In genomic region chr2L:13021020-13021781, dm6 we compare ENCODE assay signal across 2 fruit fly cellular contexts.
TF ChIP-seq lines count a peak whose summit lies in the region.

CG9933 (minus strand) TSS chr2L:13021312.

- no peak for TF ChIP-seq CTCF in whole organism, embryonic (GFP tag; optimal IDR thresholded peaks at IDR 0.05; lab: Kevin White, UChicago)

TF ChIP-seq in whole organism, adult, 20 proteins besides CTCF, POLR2A, EP300 and RAD21:
- TF ChIP-seq ovo (GFP tag; optimal IDR thresholded peaks at IDR 0.05; lab: Kevin White, UChicago) (peak; percentile 23), CG5204 (GFP tag; optimal IDR thresholded peaks at IDR 0.05; lab: Kevin White, UChicago) (no peak), Mnt (GFP tag; optimal IDR thresholded peaks at IDR 0.05; lab: Kevin White, UChicago) (no peak), Hr96 (GFP tag; optimal IDR thresholded peaks at IDR 0.05; lab: Kevin White, UChicago) (no peak), pad (GFP tag; optimal IDR thresholded peaks at IDR 0.05; lab: Kevin White, UChicago) (no peak), Crg-1 (GFP tag; optimal IDR thresholded peaks at IDR 0.05; lab: Kevin White, UChicago) (no peak), CG11617 (GFP tag; optimal IDR thresholded peaks at IDR 0.05; lab: Kevin White, UChicago) (no peak)

TF ChIP-seq in whole organism, embryonic, 481 proteins besides CTCF, POLR2A, EP300 and RAD21:
- TF ChIP-seq Lhr (GFP tag; optimal IDR thresholded peaks at IDR 0.05; lab: Kevin White, UChicago) (peak; percentile 47), CG8281 (tag; optimal IDR thresholded peaks at IDR 0.05; lab: Kevin White, UChicago) (no peak), CG16863 (GFP tag; optimal IDR thresholded peaks at IDR 0.05; lab: Kevin White, UChicago) (no peak), danr (GFP tag; IDR thresholded peaks at IDR 0.05; lab: Robert Waterston, UW) (no peak), Nf-YC (tag; optimal IDR thresholded peaks at IDR 0.05; lab: Kevin White, UChicago) (peak; percentile 13), Myb (GFP tag; optimal IDR thresholded peaks at IDR 0.05; lab: Kevin White, UChicago) (peak; percentile 95), Dp (GFP tag; optimal IDR thresholded peaks at IDR 0.05; lab: Kevin White, UChicago) (peak; percentile 65), CG15601 (tag; optimal IDR thresholded peaks at IDR 0.05; lab: Kevin White, UChicago) (peak; percentile 66), MBD-R2 (GFP tag; IDR thresholded peaks at IDR 0.05; lab: Robert Waterston, UW) (peak; percentile 45; the same call in 1 of the 2 replicates), CG1603 (tag; optimal IDR thresholded peaks at IDR 0.05; lab: Kevin White, UChicago) (peak; percentile 83), dimm (GFP tag; IDR thresholded peaks at IDR 0.05; lab: Robert Waterston, UW) (no peak), pzg (GFP tag; optimal IDR thresholded peaks at IDR 0.05; lab: Kevin White, UChicago) (peak; percentile 45), CG30020 (tag; optimal IDR thresholded peaks at IDR 0.05; lab: Kevin White, UChicago) (peak; percentile 93), CG14710 (tag; optimal IDR thresholded peaks at IDR 0.05; lab: Kevin White, UChicago) (peak; percentile 64), CG12659 (GFP tag; optimal IDR thresholded peaks at IDR 0.05; lab: Kevin White, UChicago) (peak; percentile 37), CG10462 (GFP tag; optimal IDR thresholded peaks at IDR 0.05; lab: Kevin White, UChicago) (peak; percentile 60), BEAF-32 (GFP tag; optimal IDR thresholded peaks at IDR 0.05; lab: Kevin White, UChicago) (peak; percentile 45), scrt (GFP tag; optimal IDR thresholded peaks at IDR 0.05; lab: Kevin White, UChicago) (no peak), CG17568 (GFP tag; optimal IDR thresholded peaks at IDR 0.05; lab: Kevin White, UChicago) (no peak), HLH3B (GFP tag; IDR thresholded peaks at IDR 0.05; lab: Robert Waterston, UW) (no peak), CG5245 (GFP tag; optimal IDR thresholded peaks at IDR 0.05; lab: Kevin White, UChicago) (no peak), CG3281 (GFP tag; optimal IDR thresholded peaks at IDR 0.05; lab: Kevin White, UChicago) (no peak), Sin3A (optimal IDR thresholded peaks at IDR 0.05; lab: Kevin White, UChicago) (peak; percentile 21), stwl (tag; optimal IDR thresholded peaks at IDR 0.05; lab: Kevin White, UChicago) (peak; percentile 58), CG3407 (GFP tag; optimal IDR thresholded peaks at IDR 0.05; lab: Kevin White, UChicago) (no peak), Ets97D (GFP tag; optimal IDR thresholded peaks at IDR 0.05; lab: Kevin White, UChicago) (peak; percentile 9), slou (GFP tag; optimal IDR thresholded peaks at IDR 0.05; lab: Kevin White, UChicago) (no peak), CoRest (tag; optimal IDR thresholded peaks at IDR 0.05; lab: Kevin White, UChicago) (peak; percentile 64), phol (tag; optimal IDR thresholded peaks at IDR 0.05; lab: Kevin White, UChicago) (peak; percentile 22), CG4617 (GFP tag; optimal IDR thresholded peaks at IDR 0.05; lab: Kevin White, UChicago; ENCODE audit: borderline replicate concordance) (peak; percentile 65), tll (GFP tag; optimal IDR thresholded peaks at IDR 0.05; lab: Kevin White, UChicago) (peak in 1 of 2 experiments; percentile 40), CG13894 (tag; optimal IDR thresholded peaks at IDR 0.05; lab: Kevin White, UChicago) (no peak), CG13424 (tag; optimal IDR thresholded peaks at IDR 0.05; lab: Kevin White, UChicago) (no peak), CG3847 (GFP tag; IDR thresholded peaks at IDR 0.05; lab: Robert Waterston, UW) (no peak), crp (GFP tag; optimal IDR thresholded peaks at IDR 0.05; lab: Kevin White, UChicago) (no peak), trem (tag; optimal IDR thresholded peaks at IDR 0.05; lab: Kevin White, UChicago) (peak; percentile 52), CG32532 (GFP tag; IDR thresholded peaks at IDR 0.05; lab: Robert Waterston, UW) (no peak), nmo (GFP tag; optimal IDR thresholded peaks at IDR 0.05; lab: Kevin White, UChicago) (peak; percentile 51), mirr (GFP tag; optimal IDR thresholded peaks at IDR 0.05; lab: Kevin White, UChicago) (no peak), pfk (GFP tag; optimal IDR thresholded peaks at IDR 0.05; lab: Kevin White, UChicago) (peak; percentile 93), lmd (GFP tag; IDR thresholded peaks at IDR 0.05; lab: Robert Waterston, UW) (no peak), gfzf (GFP tag; optimal IDR thresholded peaks at IDR 0.05; lab: Kevin White, UChicago) (peak; percentile 71), CG13287 (GFP tag; IDR thresholded peaks at IDR 0.05; lab: Robert Waterston, UW; ENCODE audit: partially characterized antibody) (0 out of 2 replicates have a peak, but pooled peaks have one; percentile 17), CG9797 (GFP tag; optimal IDR thresholded peaks at IDR 0.05; lab: Kevin White, UChicago) (peak; percentile 51), nerfin-1 (tag; optimal IDR thresholded peaks at IDR 0.05; lab: Kevin White, UChicago) (peak; percentile 54), Sry-β (GFP tag; optimal IDR thresholded peaks at IDR 0.05; lab: Kevin White, UChicago) (no peak), CG2116 (GFP tag; optimal IDR thresholded peaks at IDR 0.05; lab: Kevin White, UChicago) (peak; percentile 46), CG32772 (GFP tag; IDR thresholded peaks at IDR 0.05; lab: Robert Waterston, UW) (no peak), D (optimal IDR thresholded peaks at IDR 0.05; lab: Kevin White, UChicago) (no peak), D (GFP tag; optimal IDR thresholded peaks at IDR 0.05; lab: Kevin White, UChicago) (no peak), kah (GFP tag; optimal IDR thresholded peaks at IDR 0.05; lab: Kevin White, UChicago) (no peak), MESR4 (GFP tag; optimal IDR thresholded peaks at IDR 0.05; lab: Kevin White, UChicago) (peak; percentile 60), abd-A (tag; optimal IDR thresholded peaks at IDR 0.05; lab: Kevin White, UChicago) (no peak), row (GFP tag; IDR thresholded peaks at IDR 0.05; lab: Robert Waterston, UW) (peak; percentile 73), CG3995 (GFP tag; optimal IDR thresholded peaks at IDR 0.05; lab: Kevin White, UChicago) (peak; percentile 72), E2f2 (GFP tag; IDR thresholded peaks at IDR 0.05; lab: Robert Waterston, UW) (peak; percentile 64), z (GFP tag; IDR thresholded peaks at IDR 0.05; lab: Robert Waterston, UW) (no peak), CG8290 (GFP tag; optimal IDR thresholded peaks at IDR 0.05; lab: Kevin White, UChicago) (peak; percentile 47), CG8290 (tag; optimal IDR thresholded peaks at IDR 0.05; lab: Kevin White, UChicago) (no peak), CG2202 (tag; optimal IDR thresholded peaks at IDR 0.05; lab: Kevin White, UChicago) (no peak), wdn (GFP tag; IDR thresholded peaks at IDR 0.05; lab: Robert Waterston, UW) (no peak), p53 (GFP tag; optimal IDR thresholded peaks at IDR 0.05; lab: Kevin White, UChicago) (no peak), CG18011 (GFP tag; optimal IDR thresholded peaks at IDR 0.05; lab: Kevin White, UChicago) (no peak)
